Worm (Caenorhabditis elegans) whole organism, late embryonic: ENCODE results near the gene Y6G8.6.

Experiments
- C08G9.2 ChIP-seq: sonication (generic microtip); optimal IDR thresholded peaks from 2 replicates; lab custom pipeline; 2016; ENCODE audit warnings: mild to moderate bottlenecking, missing genetic modification characterization, moderate library complexity, missing compliant biosample characterization
- K02D7.2 ChIP-seq: sonication (generic microtip); optimal IDR thresholded peaks from 2 replicates; lab custom pipeline; 2017; ENCODE audit warnings: mild to moderate bottlenecking, missing genetic modification characterization, missing compliant biosample characterization
- T23F11.4 ChIP-seq: fragments of 200-800 bp; sonication (Bioruptor generic); optimal IDR thresholded peaks from 2 replicates; lab custom pipeline; 2018; ENCODE audit warnings: mild to moderate bottlenecking, missing genetic modification characterization, missing compliant biosample characterization
- Y22D7AL.16 ChIP-seq: sonication (generic microtip); optimal IDR thresholded peaks from 2 replicates; lab custom pipeline; 2016; ENCODE audit warnings: missing genetic modification characterization, missing compliant biosample characterization
- ahr-1 ChIP-seq: sonication (generic microtip); optimal IDR thresholded peaks from 2 replicates; lab custom pipeline; 2016; ENCODE audit warnings: missing genetic modification characterization, missing compliant biosample characterization
- ceh-18 ChIP-seq: sonication (generic microtip); optimal IDR thresholded peaks from 2 replicates; lab custom pipeline; 2016; ENCODE audit warnings: missing genetic modification characterization, missing compliant biosample characterization
- ceh-19 ChIP-seq: fragments of 200-800 bp; sonication (Bioruptor generic); optimal IDR thresholded peaks from 2 replicates; lab custom pipeline; 2018; ENCODE audit warnings: mild to moderate bottlenecking, missing genetic modification characterization, missing compliant biosample characterization
- ceh-2 ChIP-seq: sonication (generic microtip); optimal IDR thresholded peaks from 2 replicates; lab custom pipeline; 2016; ENCODE audit warnings: missing genotype, missing genetic modification characterization, missing compliant biosample characterization
- ceh-24 ChIP-seq: sonication (generic microtip); optimal IDR thresholded peaks from 2 replicates; lab custom pipeline; 2016; ENCODE audit warnings: mild to moderate bottlenecking, missing genetic modification characterization, missing compliant biosample characterization
- ceh-34 ChIP-seq: sonication (generic microtip); optimal IDR thresholded peaks from 2 replicates; lab custom pipeline; 2016; ENCODE audit warnings: mild to moderate bottlenecking, missing genetic modification characterization, missing compliant biosample characterization
- ceh-45 ChIP-seq: fragments of 200-800 bp; sonication (Bioruptor generic); IDR thresholded peaks from 2 replicates; pipeline ENCODE4 v1.3.6; 2022; ENCODE audit warnings: missing genetic modification reagents, missing genetic modification characterization, missing compliant biosample characterization
- ceh-48 ChIP-seq: sonication (generic microtip); optimal IDR thresholded peaks from 2 replicates; lab custom pipeline; 2016; ENCODE audit warnings: missing genetic modification characterization, inconsistent platforms, missing compliant biosample characterization
- che-1 ChIP-seq: sonication (generic microtip); optimal IDR thresholded peaks from 2 replicates; lab custom pipeline; 2016; ENCODE audit warnings: mild to moderate bottlenecking, missing genetic modification characterization, missing compliant biosample characterization
- dmd-4 ChIP-seq: sonication (generic microtip); optimal IDR thresholded peaks from 2 replicates; lab custom pipeline; 2016; ENCODE audit warnings: borderline replicate concordance, missing genetic modification characterization, missing compliant biosample characterization
- elt-2 ChIP-seq: sonication (generic microtip); optimal IDR thresholded peaks from 2 replicates; lab custom pipeline; 2016; ENCODE audit warnings: missing genetic modification reagents, missing genetic modification characterization, missing compliant biosample characterization
- ets-4 ChIP-seq: sonication (generic microtip); optimal IDR thresholded peaks from 2 replicates; lab custom pipeline; 2016; ENCODE audit warnings: missing genetic modification characterization, missing compliant biosample characterization
- eyg-1 ChIP-seq: sonication (generic microtip); optimal IDR thresholded peaks from 2 replicates; lab custom pipeline; 2016; ENCODE audit warnings: missing genotype, missing genetic modification characterization, missing compliant biosample characterization
- fax-1 ChIP-seq: sonication (generic microtip); optimal IDR thresholded peaks from 2 replicates; lab custom pipeline; 2016; ENCODE audit warnings: missing genotype, missing genetic modification characterization, missing compliant biosample characterization
- fkh-10 ChIP-seq: fragments of 150-350 bp; optimal IDR thresholded peaks from 2 replicates; lab custom pipeline; 2014; ENCODE audit warnings: missing biosample characterization, missing genetic modification reagents, missing genetic modification characterization
- gmeb-2 ChIP-seq: sonication (generic microtip); optimal IDR thresholded peaks from 2 replicates; lab custom pipeline; 2016; ENCODE audit warnings: missing genetic modification characterization, inconsistent platforms, missing compliant biosample characterization
- hlh-30 ChIP-seq: sonication (generic microtip); optimal IDR thresholded peaks from 2 replicates; lab custom pipeline; 2017; ENCODE audit warnings: antibody characterized with exemption, missing genetic modification characterization, missing compliant biosample characterization; ENCODE audit not compliant: insufficient read depth
- hlh-6 ChIP-seq: sonication (generic microtip); optimal IDR thresholded peaks from 2 replicates; lab custom pipeline; 2016; ENCODE audit warnings: missing genotype, missing genetic modification characterization, missing compliant biosample characterization
- hlh-8 ChIP-seq: sonication (generic microtip); optimal IDR thresholded peaks from 2 replicates; lab custom pipeline; 2016; ENCODE audit warnings: missing genotype, missing genetic modification characterization, missing compliant biosample characterization
- lim-6 ChIP-seq: sonication (generic microtip); optimal IDR thresholded peaks from 2 replicates; lab custom pipeline; 2016; ENCODE audit warnings: missing genetic modification characterization, missing compliant biosample characterization
- lin-11 ChIP-seq: fragments of 200-800 bp; sonication (Bioruptor generic); optimal IDR thresholded peaks from 2 replicates; lab custom pipeline; 2018; ENCODE audit warnings: mild to moderate bottlenecking, missing genetic modification characterization, missing compliant biosample characterization
- madf-2 ChIP-seq: sonication (generic microtip); optimal IDR thresholded peaks from 2 replicates; lab custom pipeline; 2017; ENCODE audit warnings: missing genetic modification characterization, missing compliant biosample characterization
- nfya-1 ChIP-seq: sonication (generic microtip); optimal IDR thresholded peaks from 2 replicates; lab custom pipeline; 2017; ENCODE audit warnings: missing genetic modification characterization, mild to moderate bottlenecking, missing compliant biosample characterization, antibody characterized with exemption, moderate library complexity
- nhr-232 ChIP-seq: sonication (generic microtip); optimal IDR thresholded peaks from 2 replicates; lab custom pipeline; 2016; ENCODE audit warnings: missing genetic modification characterization, missing compliant biosample characterization
- npax-4 ChIP-seq: sonication (generic microtip); optimal IDR thresholded peaks from 2 replicates; lab custom pipeline; 2016; ENCODE audit warnings: missing genetic modification characterization, missing compliant biosample characterization
- odd-2 ChIP-seq: sonication (generic microtip); optimal IDR thresholded peaks from 2 replicates; lab custom pipeline; 2017; ENCODE audit warnings: antibody characterized with exemption, mild to moderate bottlenecking, missing genetic modification characterization, missing compliant biosample characterization
- pat-9 ChIP-seq: fragments of 200-800 bp; sonication (Bioruptor generic); optimal IDR thresholded peaks from 2 replicates; lab custom pipeline; 2018; ENCODE audit warnings: mild to moderate bottlenecking, missing genetic modification characterization, moderate library complexity, missing compliant biosample characterization
- pax-1 ChIP-seq: fragments of 150-350 bp; optimal IDR thresholded peaks from 2 replicates; lab custom pipeline; 2014; ENCODE audit warnings: missing biosample characterization, missing genetic modification characterization
- pha-2 ChIP-seq: sonication (generic microtip); optimal IDR thresholded peaks from 2 replicates; lab custom pipeline; 2017; ENCODE audit warnings: mild to moderate bottlenecking, missing genetic modification characterization, missing compliant biosample characterization
- pqm-1 ChIP-seq: sonication (generic microtip); optimal IDR thresholded peaks from 2 replicates; lab custom pipeline; 2016; ENCODE audit warnings: missing genetic modification characterization, missing compliant biosample characterization
- pros-1 ChIP-seq: fragments of 150-350 bp; optimal IDR thresholded peaks from 2 replicates; lab custom pipeline; 2014; ENCODE audit warnings: missing biosample characterization, missing genetic modification reagents, missing genetic modification characterization
- ref-2 ChIP-seq: sonication (generic microtip); optimal IDR thresholded peaks from 2 replicates; lab custom pipeline; 2016; ENCODE audit warnings: missing genetic modification characterization, missing compliant biosample characterization
- sdc-2 ChIP-seq: sonication (generic microtip); optimal IDR thresholded peaks from 2 replicates; lab custom pipeline; 2016; ENCODE audit warnings: missing genotype, missing genetic modification characterization, missing compliant biosample characterization
- syd-9 ChIP-seq: sonication (generic microtip); optimal IDR thresholded peaks from 2 replicates; lab custom pipeline; 2016; ENCODE audit warnings: mild to moderate bottlenecking, missing genetic modification characterization, moderate library complexity, missing compliant biosample characterization
- unc-42 ChIP-seq: sonication (generic microtip); optimal IDR thresholded peaks from 2 replicates; lab custom pipeline; 2016; ENCODE audit warnings: missing genotype, missing genetic modification characterization, missing compliant biosample characterization
- unc-55 ChIP-seq: sonication (generic microtip); optimal IDR thresholded peaks from 2 replicates; lab custom pipeline; 2017; ENCODE audit warnings: missing biosample characterization, missing genetic modification reagents, missing genetic modification characterization
- zip-5 ChIP-seq: sonication (generic microtip); optimal IDR thresholded peaks from 2 replicates; lab custom pipeline; 2016; ENCODE audit warnings: missing genetic modification characterization, missing compliant biosample characterization

Gene Y6G8.6

DNA sequence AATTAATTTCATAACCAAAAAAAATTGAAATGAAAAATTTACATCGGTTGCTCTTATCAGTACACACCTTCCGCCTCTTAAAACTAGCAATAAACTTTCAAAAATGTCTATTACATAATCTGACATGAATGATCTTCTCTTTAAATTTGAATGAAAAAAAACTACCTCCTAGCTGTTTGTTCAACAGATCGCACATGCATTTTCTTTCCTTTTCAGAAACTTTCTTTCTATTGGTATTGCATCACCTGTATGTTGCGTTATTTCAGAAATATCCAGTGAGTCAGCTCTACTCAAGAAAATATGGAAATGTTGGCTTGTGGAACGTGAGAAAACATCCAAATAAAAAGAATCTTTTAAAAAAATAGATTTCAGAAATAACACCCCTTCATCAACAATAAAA, 6.5 kb upstream of the Y6G8.6 start, which contains the start of gene F57G4.1:
TSS of gene F57G4.1 (plus strand) at position 301 of the 400 bp plus-strand sequence.
- TF ChIP-seq ceh-2 (tag; lab: Kevin White, UChicago) (no peak), che-1 (tag; lab: Kevin White, UChicago) (no peak), ahr-1 (tag; lab: Kevin White, UChicago) (no peak), ref-2 (tag; lab: Kevin White, UChicago) (no peak), fkh-10 (GFP tag; lab: Kevin White, UChicago) (no peak), lin-11 (tag; lab: Kevin White, UChicago) (no peak), ceh-19 (GFP tag; lab: Kevin White, UChicago) (no peak), K02D7.2 (tag; lab: Kevin White, UChicago) (no peak), elt-2 (tag; lab: Kevin White, UChicago) (no peak), hlh-6 (tag; lab: Kevin White, UChicago) (no peak), ceh-18 (tag; lab: Kevin White, UChicago) (no peak), eyg-1 (tag; lab: Kevin White, UChicago) (no peak), zip-5 (tag; lab: Kevin White, UChicago) (no peak), gmeb-2 (no peak), ceh-24 (no peak), ceh-34 (tag; lab: Kevin White, UChicago) (no peak), dmd-4 (tag; lab: Kevin White, UChicago) (no peak), sdc-2 (tag; lab: Kevin White, UChicago) (no peak), ceh-48 (tag; lab: Kevin White, UChicago) (no peak), syd-9 (tag; lab: Kevin White, UChicago) (no peak)

DNA sequence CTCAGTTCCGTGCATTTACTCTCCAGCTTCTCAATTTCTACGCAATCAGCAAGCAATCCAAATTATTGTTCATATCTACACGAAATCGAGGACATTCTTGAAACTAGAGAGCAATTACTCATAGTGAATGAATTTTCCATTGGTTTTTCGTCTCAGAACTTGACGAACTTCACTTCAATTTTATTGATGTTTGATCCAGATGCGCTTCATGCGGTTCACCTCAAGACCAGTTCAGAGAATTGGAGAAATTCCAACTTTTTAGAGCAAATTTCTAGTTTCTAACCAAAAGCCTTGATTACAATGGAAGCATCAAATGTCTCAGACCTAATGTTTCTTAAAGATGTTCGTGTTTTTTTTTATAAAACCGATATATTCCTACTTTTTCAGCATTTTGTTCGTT, 3.6 kb upstream of the Y6G8.6 start, which contains the start of gene Y6G8.8:
TSS of gene Y6G8.8 (plus strand) at position 301 of the 400 bp plus-strand sequence.
- TF ChIP-seq hlh-30 (no peak), pha-2 (tag; lab: Kevin White, UChicago) (no peak), zip-5 (tag; lab: Kevin White, UChicago) (no peak), pax-1 (tag; lab: Kevin White, UChicago) (no peak)

DNA sequence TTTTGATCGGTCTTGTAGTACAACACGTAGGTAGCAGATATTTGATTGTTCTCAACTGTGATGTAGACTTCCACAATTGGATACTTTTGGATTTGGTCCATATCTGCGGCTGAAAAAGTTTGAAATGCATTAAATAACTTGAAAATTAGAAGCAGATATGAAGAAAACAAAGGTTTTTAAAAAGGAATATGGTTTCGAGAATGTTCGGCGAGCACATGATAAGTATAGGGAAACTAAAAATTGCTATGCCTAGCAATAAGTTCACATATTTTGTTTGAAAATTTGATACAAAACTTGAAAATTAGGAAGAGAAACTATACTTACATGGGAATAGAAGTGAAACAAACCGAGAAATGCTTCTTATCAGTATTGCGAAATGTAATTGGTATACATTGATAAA, 1.1 kb downstream of the Y6G8.6 start, which contains the start of gene Y6G8.5:
TSS of gene Y6G8.5 (minus strand) at position 101 of the 400 bp plus-strand sequence.
- TF ChIP-seq madf-2 (tag; lab: Kevin White, UChicago) (no peak), fax-1 (tag; lab: Kevin White, UChicago) (no peak), ceh-45 (GFP tag; lab: Robert Waterston, UW) (no peak), odd-2 (tag; lab: Kevin White, UChicago) (no peak), pat-9 (tag; lab: Kevin White, UChicago) (no peak), lin-11 (tag; lab: Kevin White, UChicago) (no peak), hlh-6 (tag; lab: Kevin White, UChicago) (no peak), Y22D7AL.16 (tag; lab: Kevin White, UChicago) (no peak), pqm-1 (tag; lab: Kevin White, UChicago) (no peak), lim-6 (tag; lab: Kevin White, UChicago) (no peak)

ce11 chrV:17614251-17614650, 2.5 kb downstream of the Y6G8.6 start, which contains the start of gene Y6G8.14:
Gene Y6G8.14, minus strand, starts transcription at chrV:17614351.
- TF ChIP-seq pros-1 (tag; lab: Kevin White, UChicago): no peak
- no peak for TF ChIP-seq T23F11.4 (GFP tag; lab: Kevin White, UChicago)
- no peak for TF ChIP-seq npax-4 (tag; lab: Kevin White, UChicago)
- no peak for TF ChIP-seq ets-4 (tag; lab: Kevin White, UChicago)
- no peak for TF ChIP-seq hlh-8 (tag; lab: Kevin White, UChicago)
- TF ChIP-seq che-1 (tag; lab: Kevin White, UChicago): no peak
- no peak for TF ChIP-seq unc-42 (tag; lab: Kevin White, UChicago)
- TF ChIP-seq fkh-10 (GFP tag; lab: Kevin White, UChicago): no peak
- TF ChIP-seq pax-1 (tag; lab: Kevin White, UChicago): no peak
- no peak for TF ChIP-seq unc-55
- no peak for TF ChIP-seq nfya-1 (tag; lab: Kevin White, UChicago)
- no peak for TF ChIP-seq C08G9.2 (tag; lab: Kevin White, UChicago)
- TF ChIP-seq nhr-232 (tag; lab: Kevin White, UChicago): no peak
- no peak for TF ChIP-seq eyg-1 (tag; lab: Kevin White, UChicago)
